Fruit fly (Drosophila melanogaster): ENCODE results near the gene meng.

- TF ChIP-seq CTCF (optimal IDR thresholded peaks at IDR 0.05) (no peak), CG8478 (optimal IDR thresholded peaks at IDR 0.05) (no peak)
These were observed at the start of gene meng for dm6 chr2L:6741980-6742591.

Measured in S2 (cell line).